Fruit fly (Drosophila melanogaster) whole organism, embryonic: ENCODE results near the gene v.
A peak's percentile ranks its signal among the peaks of the same experiment; 100 is the strongest.

Source experiments
- Ada2b ChIP-seq: fragments of 200-800 bp; sonication (Bioruptor generic); IDR thresholded peaks from 2 replicates; pipeline ENCODE4 v1.3.6; 2022; ENCODE audit warnings: missing biosample characterization, missing genetic modification characterization
- Atf-2 ChIP-seq: fragments of 200-800 bp; sonication (Bioruptor generic); optimal IDR thresholded peaks from 2 replicates; lab custom pipeline; 2016; ENCODE audit warnings: missing biosample characterization, missing genetic modification characterization
- BEAF-32 ChIP-seq: fragments of 200-800 bp; sonication (Bioruptor generic); optimal IDR thresholded peaks from 3 replicates; lab custom pipeline; 2017; ENCODE audit warnings: missing biosample characterization, missing genetic modification characterization, mild to moderate bottlenecking, moderate library complexity, missing genetic modification reagents
- CG11723 ChIP-seq: fragments of 200-800 bp; sonication (Bioruptor generic); optimal IDR thresholded peaks from 2 replicates; lab custom pipeline; 2017; ENCODE audit warnings: missing biosample characterization, mild to moderate bottlenecking, missing genetic modification characterization
- CG12219 ChIP-seq: fragments of 200-800 bp; sonication (Bioruptor generic); optimal IDR thresholded peaks from 3 replicates; lab custom pipeline; 2018; ENCODE audit warnings: missing biosample characterization, mild to moderate bottlenecking, missing genetic modification characterization
- CG12236 ChIP-seq: fragments of 200-800 bp; sonication (Bioruptor generic); optimal IDR thresholded peaks from 2 replicates; lab custom pipeline; 2016; ENCODE audit warnings: missing biosample characterization, missing genetic modification characterization
- CG1233 ChIP-seq: fragments of 200-800 bp; sonication (Bioruptor generic); optimal IDR thresholded peaks from 4 replicates; lab custom pipeline; 2018; ENCODE audit warnings: missing biosample characterization, mild to moderate bottlenecking, missing genetic modification characterization
- CG13775 ChIP-seq: fragments of 200-800 bp; sonication (Bioruptor generic); optimal IDR thresholded peaks from 3 replicates; lab custom pipeline; 2017; ENCODE audit warnings: missing biosample characterization, mild to moderate bottlenecking, missing genetic modification characterization
- CG14050 ChIP-seq: fragments of 200-800 bp; sonication (Bioruptor generic); IDR thresholded peaks from 3 replicates; pipeline ENCODE4 v1.3.6; 2022; ENCODE audit warnings: missing biosample characterization, missing genetic modification characterization
- CG15479 ChIP-seq: fragments of 200-800 bp; sonication (Bioruptor generic); optimal IDR thresholded peaks from 3 replicates; lab custom pipeline; 2019; ENCODE audit warnings: missing biosample characterization, mild to moderate bottlenecking, missing genetic modification characterization, moderate library complexity
- CG16863 ChIP-seq: fragments of 200-800 bp; sonication (Bioruptor generic); optimal IDR thresholded peaks from 3 replicates; lab custom pipeline; 2016; ENCODE audit warnings: missing biosample characterization, missing genetic modification characterization
- CG17568 ChIP-seq: fragments of 200-800 bp; sonication (Bioruptor generic); optimal IDR thresholded peaks from 2 replicates; lab custom pipeline; 2018; ENCODE audit warnings: missing biosample characterization, mild to moderate bottlenecking, missing genetic modification characterization, moderate library complexity
- CG17912 ChIP-seq: fragments of 200-800 bp; sonication (Bioruptor generic); optimal IDR thresholded peaks from 2 replicates; lab custom pipeline; 2018; ENCODE audit warnings: missing biosample characterization, mild to moderate bottlenecking, missing genetic modification characterization
- CG2199 ChIP-seq: fragments of 200-800 bp; sonication (Bioruptor generic); IDR thresholded peaks from 3 replicates; pipeline ENCODE4 v1.3.6; 2022; ENCODE audit warnings: missing biosample characterization, missing genetic modification characterization
- CG2678 ChIP-seq: fragments of 200-800 bp; sonication (Bioruptor generic); optimal IDR thresholded peaks from 3 replicates; lab custom pipeline; 2019; ENCODE audit warnings: missing biosample characterization, mild to moderate bottlenecking, missing genetic modification characterization, moderate library complexity
- CG31441 ChIP-seq: fragments of 200-800 bp; sonication (Bioruptor generic); IDR thresholded peaks from 2 replicates; pipeline ENCODE4 v1.3.6; 2022; ENCODE audit warnings: missing biosample characterization, missing genetic modification characterization
- CG3163 ChIP-seq: fragments of 200-800 bp; sonication (Bioruptor generic); optimal IDR thresholded peaks from 3 replicates; lab custom pipeline; 2016; ENCODE audit warnings: missing biosample characterization, missing genetic modification characterization
- CG42726 ChIP-seq: fragments of 200-800 bp; sonication (Bioruptor generic); IDR thresholded peaks from 2 replicates; pipeline ENCODE4 v1.3.6; 2022; ENCODE audit warnings: missing biosample characterization, missing genetic modification characterization; ENCODE audit not compliant: partially characterized antibody
- CG5953 ChIP-seq: fragments of 200-800 bp; sonication (Bioruptor generic); IDR thresholded peaks from 2 replicates; pipeline ENCODE4 v1.3.6; 2022; ENCODE audit warnings: missing biosample characterization, missing genetic modification characterization
- CG6175 ChIP-seq: fragments of 200-800 bp; sonication (Bioruptor generic); IDR thresholded peaks from 3 replicates; pipeline ENCODE4 v1.3.6; 2022; ENCODE audit warnings: missing biosample characterization, missing genetic modification characterization
- CG6654 ChIP-seq: fragments of 200-800 bp; sonication (Bioruptor generic); optimal IDR thresholded peaks from 2 replicates; lab custom pipeline; 2017; ENCODE audit warnings: missing biosample characterization, mild to moderate bottlenecking, missing genetic modification characterization
- CG7372 ChIP-seq: fragments of 200-800 bp; sonication (Bioruptor generic); IDR thresholded peaks from 2 replicates; pipeline ENCODE4 v1.3.6; 2022; ENCODE audit warnings: missing biosample characterization, missing genetic modification characterization
- CG8290 ChIP-seq, 3 experiments: fragments of 200-800 bp; sonication (Bioruptor generic); optimal IDR thresholded peaks; 2 replicates each; lab custom pipeline; 2016 to 2019; ENCODE audit warnings: missing biosample characterization in 3 of 3, missing genetic modification characterization in 3 of 3, mild to moderate bottlenecking in 2 of 3, moderate library complexity in 1 of 3
- CG9215 ChIP-seq: fragments of 200-800 bp; sonication (Bioruptor generic); IDR thresholded peaks from 2 replicates; pipeline ENCODE4 v1.3.6; 2022; ENCODE audit warnings: missing biosample characterization, missing genetic modification characterization
- D ChIP-seq, 2 experiments: fragments of 200-800 bp in 1 of 2; fragments of >200 bp in 1 of 2; sonication (Bioruptor generic) in 1 of 2; optimal IDR thresholded peaks; 2 replicates in 1 of 2; 3 replicates in 1 of 2; lab custom pipeline; 2017; ENCODE audit warnings: mild to moderate bottlenecking in 1 of 2, missing biosample characterization in 1 of 2, missing genetic modification characterization in 1 of 2, missing genetic modification reagents in 1 of 2
- Dbx ChIP-seq: fragments of 200-800 bp; sonication (Bioruptor generic); IDR thresholded peaks from 3 replicates; pipeline ENCODE4 v1.3.6; 2022; ENCODE audit warnings: missing biosample characterization, missing genetic modification characterization
- Dip3 ChIP-seq: fragments of 200-800 bp; sonication (Bioruptor generic); optimal IDR thresholded peaks from 3 replicates; lab custom pipeline; 2016; ENCODE audit warnings: missing biosample characterization, missing genetic modification characterization
- Lhr ChIP-seq: fragments of 200-800 bp; sonication (Bioruptor generic); optimal IDR thresholded peaks from 3 replicates; lab custom pipeline; 2017; ENCODE audit warnings: mild to moderate bottlenecking, missing biosample characterization, missing genetic modification reagents, missing genetic modification characterization
- Meics ChIP-seq: fragments of 200-800 bp; sonication (Bioruptor generic); optimal IDR thresholded peaks from 2 replicates; lab custom pipeline; 2017; ENCODE audit warnings: missing biosample characterization, mild to moderate bottlenecking, missing genetic modification characterization
- Sin3A ChIP-seq: fragments of >200 bp; optimal IDR thresholded peaks from 2 replicates; lab custom pipeline; 2018
- Trl ChIP-seq, 3 experiments: fragments of >200 bp in 2 of 3; fragments of 200-800 bp in 1 of 3; sonication (Bioruptor generic) in 1 of 3; optimal IDR thresholded peaks; 2 replicates in 1 of 3; 3 replicates in 2 of 3; lab custom pipeline; 2016 to 2017; ENCODE audit warnings: missing biosample characterization in 1 of 3, missing genetic modification characterization in 1 of 3
- ato ChIP-seq: fragments of 200-800 bp; sonication (Bioruptor generic); IDR thresholded peaks from 2 replicates; pipeline ENCODE4 v1.3.6; 2022; ENCODE audit warnings: missing biosample characterization, missing genetic modification characterization; ENCODE audit not compliant: partially characterized antibody
- bab2 ChIP-seq: fragments of 200-800 bp; sonication (Bioruptor generic); optimal IDR thresholded peaks from 2 replicates; lab custom pipeline; 2016; ENCODE audit warnings: missing biosample characterization, missing genetic modification characterization
- ems ChIP-seq: fragments of 200-800 bp; sonication (Bioruptor generic); optimal IDR thresholded peaks from 3 replicates; lab custom pipeline; 2016; ENCODE audit warnings: missing biosample characterization, missing genetic modification characterization
- ewg ChIP-seq: fragments of 200-800 bp; sonication (Bioruptor generic); optimal IDR thresholded peaks from 3 replicates; lab custom pipeline; 2017; ENCODE audit warnings: mild to moderate bottlenecking, missing biosample characterization, missing genetic modification reagents, missing genetic modification characterization
- gsb-n ChIP-seq: fragments of 200-800 bp; sonication (Bioruptor generic); optimal IDR thresholded peaks from 3 replicates; lab custom pipeline; 2018; ENCODE audit warnings: missing biosample characterization, mild to moderate bottlenecking, missing genetic modification characterization
- ken ChIP-seq: fragments of 200-800 bp; sonication (Bioruptor generic); IDR thresholded peaks from 3 replicates; pipeline ENCODE4 v1.3.6; 2022; ENCODE audit warnings: missing biosample characterization, missing genetic modification characterization
- klu ChIP-seq: fragments of 200-800 bp; sonication (Bioruptor generic); IDR thresholded peaks from 2 replicates; pipeline ENCODE4 v1.3.6; 2022; ENCODE audit warnings: missing biosample characterization, missing genetic modification characterization
- lilli ChIP-seq: fragments of 200-800 bp; sonication (Bioruptor generic); optimal IDR thresholded peaks from 3 replicates; lab custom pipeline; 2016; ENCODE audit warnings: missing biosample characterization, missing genetic modification characterization
- lmd ChIP-seq: fragments of 200-800 bp; sonication (Bioruptor generic); IDR thresholded peaks from 2 replicates; pipeline ENCODE4 v1.3.6; 2022; ENCODE audit warnings: missing biosample characterization, missing genetic modification characterization
- nom ChIP-seq: fragments of 200-800 bp; sonication (Bioruptor generic); optimal IDR thresholded peaks from 2 replicates; lab custom pipeline; 2017; ENCODE audit warnings: missing biosample characterization, missing genetic modification characterization, mild to moderate bottlenecking, moderate library complexity, missing genetic modification reagents
- org-1 ChIP-seq: fragments of 200-800 bp; sonication (Bioruptor generic); optimal IDR thresholded peaks from 2 replicates; lab custom pipeline; 2017; ENCODE audit warnings: missing biosample characterization, missing genetic modification characterization
- otp ChIP-seq: fragments of 200-800 bp; sonication (Bioruptor generic); IDR thresholded peaks from 3 replicates; pipeline ENCODE4, ENCODE4 v1.3.6; 2022; ENCODE audit warnings: missing biosample characterization, missing genetic modification characterization
- ro ChIP-seq: fragments of 200-800 bp; sonication (Bioruptor generic); IDR thresholded peaks from 2 replicates; pipeline ENCODE4 v1.3.6; 2022; ENCODE audit warnings: missing biosample characterization, missing genetic modification characterization
- sd ChIP-seq: fragments of 200-800 bp; sonication (Bioruptor generic); optimal IDR thresholded peaks from 3 replicates; lab custom pipeline; 2018; ENCODE audit warnings: missing biosample characterization, mild to moderate bottlenecking, missing genetic modification characterization, moderate library complexity
- sob ChIP-seq: fragments of 200-800 bp; sonication (Bioruptor generic); IDR thresholded peaks from 2 replicates; pipeline ENCODE4 v1.3.6; 2022; ENCODE audit warnings: missing biosample characterization, missing genetic modification characterization
- sr ChIP-seq: fragments of 200-800 bp; sonication (Bioruptor generic); IDR thresholded peaks from 3 replicates; pipeline ENCODE4 v1.3.6; 2022; ENCODE audit warnings: missing biosample characterization, missing genetic modification characterization
- tap ChIP-seq: fragments of 200-800 bp; optimal IDR thresholded peaks from 3 replicates; lab custom pipeline; 2019; ENCODE audit warnings: missing biosample characterization, mild to moderate bottlenecking, missing genetic modification characterization, moderate library complexity
- tll ChIP-seq, 2 experiments: fragments of 200-800 bp in 1 of 2; fragments of >200 bp in 1 of 2; sonication (Bioruptor generic) in 1 of 2; optimal IDR thresholded peaks; 2 replicates each; lab custom pipeline; 2017 to 2019; ENCODE audit warnings: missing biosample characterization in 2 of 2, missing genetic modification characterization in 2 of 2, mild to moderate bottlenecking in 1 of 2, moderate library complexity in 1 of 2
- trh ChIP-seq: fragments of 200-800 bp; sonication (Bioruptor generic); optimal IDR thresholded peaks from 2 replicates; lab custom pipeline; 2016; ENCODE audit warnings: missing biosample characterization, missing genetic modification characterization

v gene

DNA sequence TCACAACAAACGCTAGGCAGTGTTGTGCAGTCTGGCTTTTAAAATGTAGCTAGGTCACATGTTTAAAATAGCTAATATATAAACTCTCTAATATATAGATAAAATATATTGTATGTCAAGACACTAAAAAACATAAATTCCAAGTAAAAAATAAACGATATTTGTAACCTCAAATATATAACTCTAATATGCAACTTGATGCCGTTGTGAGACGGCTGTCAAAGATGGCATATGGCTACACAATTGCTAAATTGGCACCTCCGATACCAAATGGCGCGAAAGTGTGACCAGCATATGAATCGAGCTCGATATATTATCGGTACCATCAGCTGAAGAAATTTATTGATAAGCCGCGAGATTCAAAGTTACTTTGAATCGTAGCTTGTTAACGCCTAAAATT, 24.5 kb upstream of the v start, which contains the start of gene CG1582 (continued):
- TF ChIP-seq klu (no peak), CG16863 (GFP tag; lab: Kevin White, UChicago) (no peak), CG2199 (no peak), CG12236 (GFP tag; lab: Kevin White, UChicago) (no peak), ro (GFP tag; lab: Robert Waterston, UW) (no peak), CG12219 (no peak), D (optimal IDR thresholded peaks at IDR 0.05; lab: Kevin White, UChicago) (no peak), D (GFP tag; optimal IDR thresholded peaks at IDR 0.05; lab: Kevin White, UChicago) (no peak), CG9215 (GFP tag; lab: Robert Waterston, UW) (0 out of 2 replicates have a peak, but pooled peaks have one; percentile 20), sd (tag; lab: Kevin White, UChicago) (no peak), ken (GFP tag; lab: Robert Waterston, UW) (no peak), CG31441 (GFP tag; lab: Robert Waterston, UW) (no peak), ewg (GFP tag; lab: Kevin White, UChicago) (peak; percentile 16), ems (no peak), tap (no peak), CG7372 (no peak), ato (GFP tag; lab: Robert Waterston, UW) (no peak), BEAF-32 (GFP tag; lab: Kevin White, UChicago) (peak; percentile 58), CG42726 (GFP tag; lab: Robert Waterston, UW) (no peak), org-1 (GFP tag; lab: Kevin White, UChicago) (no peak), tll (GFP tag; optimal IDR thresholded peaks at IDR 0.05; lab: Kevin White, UChicago) (peak; percentile 22 to 45), sr (GFP tag; lab: Robert Waterston, UW) (no peak), CG8290 (GFP tag; optimal IDR thresholded peaks at IDR 0.05; lab: Kevin White, UChicago) (no peak), CG8290 (tag; optimal IDR thresholded peaks at IDR 0.05; lab: Kevin White, UChicago) (no peak), CG14050 (GFP tag; lab: Robert Waterston, UW) (no peak), CG17568 (GFP tag; lab: Kevin White, UChicago) (no peak), Atf-2 (GFP tag; lab: Kevin White, UChicago) (no peak), Ada2b (no peak), lmd (GFP tag; lab: Robert Waterston, UW) (no peak), CG6654 (GFP tag; lab: Kevin White, UChicago) (no peak), Dip3 (no peak), Lhr (GFP tag; lab: Kevin White, UChicago) (peak; percentile 11), sob (GFP tag; lab: Robert Waterston, UW) (0 out of 2 replicates have a peak, but pooled peaks have one; percentile 6), CG11723 (GFP tag; lab: Kevin White, UChicago) (no peak), otp (GFP tag; lab: Robert Waterston, UW) (no peak), Trl (optimal IDR thresholded peaks at IDR 0.05; lab: Kevin White, UChicago) (no peak), Trl (GFP tag; optimal IDR thresholded peaks at IDR 0.05; lab: Kevin White, UChicago) (no peak), bab2 (GFP tag; lab: Kevin White, UChicago) (no peak), nom (GFP tag; lab: Kevin White, UChicago) (no peak), CG17912 (no peak), Meics (GFP tag; lab: Kevin White, UChicago) (no peak), CG6175 (GFP tag; lab: Robert Waterston, UW) (no peak), Sin3A (lab: Kevin White, UChicago) (peak; percentile 37), CG2678 (tag; lab: Kevin White, UChicago) (no peak), CG3163 (no peak), gsb-n (tag; lab: Kevin White, UChicago) (no peak), CG13775 (GFP tag; lab: Kevin White, UChicago) (peak; percentile 32), CG15479 (GFP tag; lab: Kevin White, UChicago) (no peak), lilli (GFP tag; lab: Kevin White, UChicago) (peak; percentile 14), Dbx (0 out of 3 replicates have a peak, but pooled peaks have one; percentile 8), CG5953 (GFP tag; lab: Robert Waterston, UW) (no peak), trh (GFP tag; lab: Kevin White, UChicago) (no peak), CG1233 (GFP tag; lab: Kevin White, UChicago) (no peak)
